Worm (Caenorhabditis elegans) whole organism, early embryonic: ENCODE results near the gene Y38H6C.20.
"Not testable (repeated sequence)": the region's sequence is repeated elsewhere in the genome, so short reads cannot be mapped to it uniquely, and the experiment has no call there.

Source experiments
- B0310.2 ChIP-seq: sonication (generic microtip); optimal IDR thresholded peaks from 2 replicates; lab custom pipeline; 2016; ENCODE audit warnings: mild to moderate bottlenecking, missing genetic modification characterization, missing compliant biosample characterization
- ama-1 ChIP-seq: fragments of 150-350 bp; optimal IDR thresholded peaks from 2 replicates; lab custom pipeline; 2014

ce11 chrV:20564054-20564453 lies 13.1 kb upstream of the Y38H6C.20 start, which contains the start of gene F26F2.13:
- not testable (repeated sequence) for TF ChIP-seq B0310.2 (tag; lab: Kevin White, UChicago); ama-1 (lab: Kevin White, UChicago)
